Fruit fly (Drosophila melanogaster) whole organism, prepupa: ENCODE data around the gene CG33253.
A peak's percentile ranks its signal among the peaks of the same experiment; 100 is the strongest.

ENCODE experiments used
- Blimp-1 ChIP-seq: fragments of 200-800 bp; sonication (Bioruptor generic); optimal IDR thresholded peaks from 3 replicates; lab custom pipeline; 2017; ENCODE audit warnings: missing biosample characterization, missing genetic modification characterization, mild to moderate bottlenecking, moderate library complexity, missing genetic modification reagents
- CG10669 ChIP-seq: fragments of 200-800 bp; sonication (Bioruptor generic); optimal IDR thresholded peaks from 3 replicates; lab custom pipeline; 2018; ENCODE audit warnings: missing biosample characterization, mild to moderate bottlenecking, missing genetic modification characterization, moderate library complexity
- CG11902 ChIP-seq: fragments of 200-800 bp; sonication (Bioruptor generic); optimal IDR thresholded peaks from 3 replicates; lab custom pipeline; 2016; ENCODE audit warnings: missing biosample characterization, missing genetic modification characterization
- CG1621 ChIP-seq: fragments of 200-800 bp; sonication (Bioruptor generic); optimal IDR thresholded peaks from 3 replicates; lab custom pipeline; 2018; ENCODE audit warnings: missing biosample characterization, mild to moderate bottlenecking, missing genetic modification characterization
- CG16779 ChIP-seq: fragments of 200-800 bp; sonication (Bioruptor generic); optimal IDR thresholded peaks from 3 replicates; lab custom pipeline; 2017; ENCODE audit warnings: missing biosample characterization, mild to moderate bottlenecking, missing genetic modification characterization
- CG3032 ChIP-seq: fragments of 200-800 bp; optimal IDR thresholded peaks from 2 replicates; lab custom pipeline; 2019; ENCODE audit warnings: missing biosample characterization, mild to moderate bottlenecking, missing genetic modification characterization, moderate library complexity
- CG31627 ChIP-seq: fragments of 200-800 bp; sonication (Bioruptor generic); optimal IDR thresholded peaks from 3 replicates; lab custom pipeline; 2016; ENCODE audit warnings: missing biosample characterization, missing genetic modification characterization
- CG34406 ChIP-seq: fragments of 200-800 bp; sonication (Bioruptor generic); optimal IDR thresholded peaks from 3 replicates; lab custom pipeline; 2016; ENCODE audit warnings: missing biosample characterization, missing genetic modification characterization
- CG3919 ChIP-seq: fragments of 200-800 bp; sonication (Bioruptor generic); optimal IDR thresholded peaks from 3 replicates; lab custom pipeline; 2016; ENCODE audit warnings: missing biosample characterization, missing genetic modification characterization
- CG4318 ChIP-seq: fragments of 200-800 bp; sonication (Bioruptor generic); optimal IDR thresholded peaks from 3 replicates; lab custom pipeline; 2017; ENCODE audit warnings: missing biosample characterization, mild to moderate bottlenecking, missing genetic modification characterization
- CG6163 ChIP-seq: fragments of 200-800 bp; sonication (Bioruptor generic); IDR thresholded peaks from 3 replicates; pipeline ENCODE4 v1.3.6; 2022; ENCODE audit warnings: missing biosample characterization, missing genetic modification characterization
- CG6792 ChIP-seq: fragments of 200-800 bp; sonication (Bioruptor generic); optimal IDR thresholded peaks from 3 replicates; lab custom pipeline; 2016; ENCODE audit warnings: missing biosample characterization, missing genetic modification characterization
- CG6808 ChIP-seq: fragments of 200-800 bp; sonication (Bioruptor generic); optimal IDR thresholded peaks from 3 replicates; lab custom pipeline; 2017; ENCODE audit warnings: missing biosample characterization, missing genetic modification characterization, mild to moderate bottlenecking, moderate library complexity, missing genetic modification reagents
- CG6854 ChIP-seq: fragments of 200-800 bp; sonication (Bioruptor generic); optimal IDR thresholded peaks from 2 replicates; lab custom pipeline; 2017; ENCODE audit warnings: missing biosample characterization, mild to moderate bottlenecking, missing genetic modification characterization
- CG7368 ChIP-seq: fragments of 200-800 bp; sonication (Bioruptor generic); optimal IDR thresholded peaks from 3 replicates; lab custom pipeline; 2016; ENCODE audit warnings: missing biosample characterization, missing genetic modification characterization
- CG8119 ChIP-seq: fragments of 200-800 bp; sonication (Bioruptor generic); IDR thresholded peaks from 3 replicates; pipeline ENCODE4 v1.3.6; 2022; ENCODE audit warnings: missing biosample characterization, missing genetic modification characterization
- CG8319 ChIP-seq: fragments of 200-800 bp; sonication (Bioruptor generic); optimal IDR thresholded peaks from 3 replicates; lab custom pipeline; 2016; ENCODE audit warnings: missing biosample characterization, missing genetic modification characterization
- CG8632 ChIP-seq: fragments of 200-800 bp; sonication (Bioruptor generic); optimal IDR thresholded peaks from 3 replicates; lab custom pipeline; 2016; ENCODE audit warnings: missing biosample characterization, missing genetic modification characterization
- CG9139 ChIP-seq: fragments of 200-800 bp; sonication (Bioruptor generic); optimal IDR thresholded peaks from 3 replicates; lab custom pipeline; 2017; ENCODE audit warnings: missing biosample characterization, mild to moderate bottlenecking, missing genetic modification characterization
- Eip75B ChIP-seq: fragments of 200-800 bp; sonication (Bioruptor generic); optimal IDR thresholded peaks from 3 replicates; lab custom pipeline; 2016; ENCODE audit warnings: missing biosample characterization, missing genetic modification characterization
- Eip78C ChIP-seq: fragments of 200-800 bp; sonication (Bioruptor generic); peaks from one replicate; lab custom pipeline; 2016; ENCODE audit warnings: missing biosample characterization, missing genetic modification characterization
- Eip93F ChIP-seq: fragments of 200-800 bp; sonication (Bioruptor generic); optimal IDR thresholded peaks from 2 replicates; lab custom pipeline; 2016; ENCODE audit warnings: missing biosample characterization, mild to moderate bottlenecking, missing genetic modification characterization
- Ets21C ChIP-seq: fragments of 200-800 bp; sonication (Bioruptor generic); optimal IDR thresholded peaks from 3 replicates; lab custom pipeline; 2016; ENCODE audit warnings: missing biosample characterization, missing genetic modification characterization
- Ets96B ChIP-seq: fragments of 200-800 bp; optimal IDR thresholded peaks from 2 replicates; lab custom pipeline; 2019; ENCODE audit warnings: missing biosample characterization, mild to moderate bottlenecking, missing genetic modification characterization, moderate library complexity
- Gug ChIP-seq: fragments of 200-800 bp; sonication (Bioruptor generic); IDR thresholded peaks from 2 replicates; pipeline ENCODE4 v1.3.6; 2022; ENCODE audit warnings: missing biosample characterization, missing genetic modification characterization
- Hr39 ChIP-seq: fragments of 200-800 bp; sonication (Bioruptor generic); optimal IDR thresholded peaks from 2 replicates; lab custom pipeline; 2016; ENCODE audit warnings: missing biosample characterization, missing genetic modification characterization
- Hr4 ChIP-seq: fragments of 200-800 bp; sonication (Bioruptor generic); optimal IDR thresholded peaks from 3 replicates; lab custom pipeline; 2016; ENCODE audit warnings: missing biosample characterization, missing genetic modification characterization
- Lpt ChIP-seq: fragments of 200-800 bp; sonication (Bioruptor generic); optimal IDR thresholded peaks from 3 replicates; lab custom pipeline; 2016; ENCODE audit warnings: missing biosample characterization, missing genetic modification characterization
- Met ChIP-seq: fragments of 200-800 bp; sonication (Bioruptor generic); optimal IDR thresholded peaks from 3 replicates; lab custom pipeline; 2016; ENCODE audit warnings: missing biosample characterization, missing genetic modification characterization
- OdsH ChIP-seq: fragments of 200-800 bp; sonication (Bioruptor generic); optimal IDR thresholded peaks from 3 replicates; lab custom pipeline; 2016; ENCODE audit warnings: missing biosample characterization, missing genetic modification characterization
- Smox ChIP-seq: fragments of 200-800 bp; sonication (Bioruptor generic); optimal IDR thresholded peaks from 3 replicates; lab custom pipeline; 2016; ENCODE audit warnings: missing biosample characterization, missing genetic modification characterization
- Sox102F ChIP-seq: fragments of 200-800 bp; sonication (Bioruptor generic); optimal IDR thresholded peaks from 2 replicates; lab custom pipeline; 2016; ENCODE audit warnings: missing biosample characterization, mild to moderate bottlenecking, missing genetic modification characterization
- Sox14 ChIP-seq: fragments of 200-800 bp; sonication (Bioruptor generic); optimal IDR thresholded peaks from 3 replicates; lab custom pipeline; 2016; ENCODE audit warnings: missing biosample characterization, missing genetic modification characterization
- acj6 ChIP-seq: fragments of 200-800 bp; sonication (Bioruptor generic); optimal IDR thresholded peaks from 3 replicates; lab custom pipeline; 2016; ENCODE audit warnings: missing biosample characterization, missing genetic modification characterization
- cyc ChIP-seq: fragments of 200-800 bp; sonication (Bioruptor generic); optimal IDR thresholded peaks from 3 replicates; lab custom pipeline; 2016; ENCODE audit warnings: missing biosample characterization, missing genetic modification characterization
- dac ChIP-seq: fragments of 200-800 bp; sonication (Bioruptor generic); optimal IDR thresholded peaks from 2 replicates; lab custom pipeline; 2017; ENCODE audit warnings: missing biosample characterization, mild to moderate bottlenecking, missing genetic modification characterization
- eg ChIP-seq: fragments of 200-800 bp; sonication (Bioruptor generic); IDR thresholded peaks from 3 replicates; pipeline ENCODE4 v1.3.6; 2022; ENCODE audit warnings: missing biosample characterization, missing genetic modification characterization
- esn ChIP-seq: fragments of 200-800 bp; sonication (Bioruptor generic); optimal IDR thresholded peaks from 2 replicates; lab custom pipeline; 2016; ENCODE audit warnings: missing biosample characterization, mild to moderate bottlenecking, missing genetic modification characterization, moderate library complexity
- fd59A ChIP-seq: fragments of 200-800 bp; sonication (Bioruptor generic); optimal IDR thresholded peaks from 2 replicates; lab custom pipeline; 2017; ENCODE audit warnings: missing biosample characterization, mild to moderate bottlenecking, missing genetic modification characterization, missing genetic modification reagents
- fd85E ChIP-seq: fragments of 200-800 bp; sonication (Bioruptor generic); optimal IDR thresholded peaks from 3 replicates; lab custom pipeline; 2016; ENCODE audit warnings: missing biosample characterization, missing genetic modification characterization
- fkh ChIP-seq: fragments of 200-800 bp; sonication (Bioruptor generic); optimal IDR thresholded peaks from 3 replicates; lab custom pipeline; 2017; ENCODE audit warnings: missing biosample characterization, mild to moderate bottlenecking, missing genetic modification characterization, moderate library complexity
- net ChIP-seq: fragments of 200-800 bp; sonication (Bioruptor generic); optimal IDR thresholded peaks from 3 replicates; lab custom pipeline; 2016; ENCODE audit warnings: missing biosample characterization, missing genetic modification characterization
- pdm3 ChIP-seq: fragments of 200-800 bp; sonication (Bioruptor generic); optimal IDR thresholded peaks from 3 replicates; lab custom pipeline; 2016; ENCODE audit warnings: missing biosample characterization, missing genetic modification characterization
- salr ChIP-seq, 2 experiments: fragments of 200-800 bp; sonication (Bioruptor generic); optimal IDR thresholded peaks; 3 replicates each; lab custom pipeline; 2016 to 2018; ENCODE audit warnings: missing biosample characterization in 2 of 2, missing genetic modification characterization in 2 of 2, mild to moderate bottlenecking in 1 of 2
- spab ChIP-seq: fragments of 200-800 bp; sonication (Bioruptor generic); optimal IDR thresholded peaks from 2 replicates; lab custom pipeline; 2017; ENCODE audit warnings: missing biosample characterization, mild to moderate bottlenecking, missing genetic modification characterization, missing genetic modification reagents
- svp ChIP-seq: fragments of 200-800 bp; sonication (Bioruptor generic); peaks from one replicate; lab custom pipeline; 2016; ENCODE audit warnings: missing biosample characterization, missing genetic modification characterization
- topi ChIP-seq: fragments of 200-800 bp; sonication (Bioruptor generic); optimal IDR thresholded peaks from 3 replicates; lab custom pipeline; 2016; ENCODE audit warnings: missing biosample characterization, missing genetic modification characterization
- vri ChIP-seq: fragments of 200-800 bp; sonication (Bioruptor generic); optimal IDR thresholded peaks from 3 replicates; lab custom pipeline; 2016; ENCODE audit warnings: missing biosample characterization, mild to moderate bottlenecking, missing genetic modification characterization

Gene CG33253

DNA sequence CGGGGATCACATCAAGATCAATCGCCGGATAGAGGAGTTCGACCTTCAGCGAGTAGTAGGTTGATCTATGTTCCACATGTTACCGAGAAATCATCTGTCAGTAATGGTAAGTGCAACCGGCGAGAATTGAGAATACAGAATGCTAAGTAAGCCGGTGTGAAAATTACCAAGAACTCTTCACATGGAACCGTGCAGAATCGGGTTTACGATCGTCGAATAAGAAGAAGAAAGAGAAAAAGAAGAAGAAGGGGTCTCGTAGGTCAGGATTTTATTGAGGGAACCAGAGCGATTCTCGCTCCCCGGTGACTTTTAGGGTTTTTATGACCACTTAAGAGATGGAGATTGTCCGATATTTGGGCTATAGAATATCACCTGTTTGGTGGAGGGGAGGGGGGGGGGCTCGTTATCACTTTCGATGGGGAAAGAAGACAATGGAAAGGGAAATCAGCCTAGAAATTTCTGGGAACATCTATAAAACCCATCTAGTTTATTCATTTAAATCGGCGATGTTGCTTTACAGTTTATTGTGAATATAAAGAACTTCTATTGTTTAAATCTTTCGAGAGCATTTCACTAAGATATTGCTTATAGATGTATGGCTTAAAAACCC lies 37.8 kb downstream of the CG33253 start:
- TF ChIP-seq svp = peak; percentile 47
- TF ChIP-seq CG6854 (GFP tag; lab: Kevin White, UChicago) = no peak
- no peak for TF ChIP-seq CG16779 (tag; lab: Kevin White, UChicago)
- no peak for TF ChIP-seq vri (GFP tag; lab: Kevin White, UChicago)
- TF ChIP-seq CG3919 = no peak
- no peak for TF ChIP-seq Eip93F
- TF ChIP-seq CG8319 = no peak
- TF ChIP-seq Blimp-1 (GFP tag; lab: Kevin White, UChicago) = no peak

dm6 chrX:19224580-19225303 lies 41.5 kb downstream of the CG33253 start:
- TF ChIP-seq CG6808 (GFP tag; lab: Kevin White, UChicago) (peak; percentile 74), CG6163 (GFP tag; lab: Robert Waterston, UW) (no peak), svp (no peak), fd59A (peak; percentile 39), esn (peak; percentile 61), salr (GFP tag; optimal IDR thresholded peaks at IDR 0.05; lab: Kevin White, UChicago) (peak in 1 of 2 experiments; percentile 79), Lpt (GFP tag; lab: Kevin White, UChicago) (peak; percentile 33), vri (GFP tag; lab: Kevin White, UChicago) (no peak), CG7368 (no peak), spab (GFP tag; lab: Kevin White, UChicago) (peak; percentile 46), Ets96B (tag; lab: Kevin White, UChicago) (peak; percentile 56), CG3032 (tag; lab: Kevin White, UChicago) (peak; percentile 65), CG8632 (GFP tag; lab: Kevin White, UChicago) (peak; percentile 69), Smox (peak; percentile 34), CG4318 (peak; percentile 75), net (GFP tag; lab: Kevin White, UChicago) (peak; percentile 49), Gug (GFP tag; lab: Robert Waterston, UW) (no peak), eg (GFP tag; lab: Robert Waterston, UW) (0 out of 3 replicates have a peak, but pooled peaks have one; percentile 27), pdm3 (peak; percentile 37), Sox14 (GFP tag; lab: Kevin White, UChicago) (no peak), fd85E (no peak), Eip93F (no peak), Hr39 (no peak), CG31627 (GFP tag; lab: Kevin White, UChicago) (no peak), CG6792 (GFP tag; lab: Kevin White, UChicago) (peak; percentile 34), dac (GFP tag; lab: Kevin White, UChicago) (peak; percentile 11), cyc (GFP tag; lab: Kevin White, UChicago) (no peak), topi (peak; percentile 41), CG34406 (GFP tag; lab: Kevin White, UChicago) (peak; percentile 71), fkh (GFP tag; lab: Kevin White, UChicago) (no peak), CG1621 (tag; lab: Kevin White, UChicago) (no peak), CG11902 (GFP tag; lab: Kevin White, UChicago) (no peak), CG8319 (peak; percentile 4), Met (GFP tag; lab: Kevin White, UChicago) (peak; percentile 18), CG9139 (GFP tag; lab: Kevin White, UChicago) (no peak), CG3919 (peak; percentile 50), Hr4 (GFP tag; lab: Kevin White, UChicago) (peak; percentile 37), Eip78C (GFP tag; lab: Kevin White, UChicago) (peak; percentile 89), Blimp-1 (GFP tag; lab: Kevin White, UChicago) (no peak), Sox102F (GFP tag; lab: Kevin White, UChicago) (no peak), CG8119 (GFP tag; lab: Robert Waterston, UW) (peak; percentile 55; the same call in 1 of the 3 replicates), Ets21C (GFP tag; lab: Kevin White, UChicago) (no peak), acj6 (GFP tag; lab: Kevin White, UChicago) (peak; percentile 46), OdsH (GFP tag; lab: Kevin White, UChicago) (peak; percentile 54), Eip75B (GFP tag; lab: Kevin White, UChicago) (peak; percentile 37), CG10669 (peak; percentile 40)
